Worm (Caenorhabditis elegans) whole organism, young adult: ENCODE results near the gene Y70G10A.4.

ENCODE experiments used
- F37B4.10 ChIP-seq: fragments of 200-800 bp; sonication (Bioruptor generic); IDR thresholded peaks from 2 replicates; pipeline ENCODE4 v1.3.6; 2022; ENCODE audit warnings: missing genetic modification characterization, missing compliant biosample characterization
- ama-1 ChIP-seq, 3 experiments: fragments of 150-350 bp in 1 of 3; sonication (generic microtip) in 2 of 3; optimal IDR thresholded peaks; 2 replicates each; lab custom pipeline; 2014 to 2018; ENCODE audit warnings: missing biosample characterization in 2 of 3, missing genetic modification characterization in 2 of 3, missing genetic modification reagents in 2 of 3
- ceh-91 ChIP-seq: fragments of 200-800 bp; sonication (Bioruptor generic); IDR thresholded peaks from 2 replicates; pipeline ENCODE4 v1.3.6; 2022; ENCODE audit warnings: missing genetic modification reagents, missing genetic modification characterization, missing compliant biosample characterization
- hmg-1.2 ChIP-seq: fragments of 200-800 bp; sonication (Bioruptor generic); IDR thresholded peaks from 2 replicates; pipeline ENCODE4 v1.3.6; 2022; ENCODE audit warnings: missing genetic modification reagents, missing genetic modification characterization, missing compliant biosample characterization
- madf-10 ChIP-seq: sonication (generic microtip); optimal IDR thresholded peaks from 2 replicates; lab custom pipeline; 2016; ENCODE audit warnings: mild to moderate bottlenecking, missing genetic modification characterization, missing compliant biosample characterization
- pbrm-1 ChIP-seq: fragments of 200-800 bp; sonication (Bioruptor generic); IDR thresholded peaks from 2 replicates; pipeline ENCODE4 v1.3.6; 2022; ENCODE audit warnings: missing genetic modification reagents, missing genetic modification characterization, missing compliant biosample characterization
- unc-130 ChIP-seq: sonication (generic microtip); optimal IDR thresholded peaks from 2 replicates; lab custom pipeline; 2016; ENCODE audit warnings: missing genetic modification reagents, missing genetic modification characterization, missing compliant biosample characterization

DNA sequence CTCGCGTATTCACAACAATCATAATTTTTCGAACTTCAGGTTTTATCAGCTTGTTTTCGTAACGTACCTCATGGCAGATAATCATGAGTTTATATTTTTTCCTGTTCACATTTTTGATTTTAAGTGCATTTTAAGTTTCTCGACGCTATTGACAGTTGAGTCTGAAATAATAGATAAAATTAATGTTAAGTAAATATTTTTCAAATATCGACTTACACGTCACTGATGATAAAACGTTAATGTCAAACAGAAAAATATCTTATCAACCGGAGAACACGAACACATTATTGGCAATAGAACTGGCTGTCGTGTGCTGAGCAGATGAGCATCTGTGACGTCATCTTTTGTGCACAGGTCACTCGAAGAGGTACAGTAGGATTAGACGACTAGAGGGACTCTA, 25.2 kb upstream of the Y70G10A.4 start:
- TF ChIP-seq pbrm-1 (GFP tag; lab: Robert Waterston, UW) (no peak), madf-10 (tag; lab: Kevin White, UChicago) (no peak), ama-1 (optimal IDR thresholded peaks at IDR 0.05; lab: Kevin White, UChicago) (no peak), ama-1 (GFP tag; optimal IDR thresholded peaks at IDR 0.05; lab: Kevin White, UChicago) (no peak), hmg-1.2 (GFP tag; lab: Robert Waterston, UW) (no peak), unc-130 (GFP tag; lab: Kevin White, UChicago) (no peak), F37B4.10 (GFP tag; lab: Robert Waterston, UW) (no peak), ceh-91 (GFP tag; lab: Robert Waterston, UW) (no peak)
